Fruit fly (Drosophila melanogaster): ENCODE results near the gene Ubc7.

dm6 chrX:16587021-16587667, 6.3 kb upstream of the Ubc7 start, which contains the start of gene CanA-14F:
- TF ChIP-seq CG4496 (GFP tag; IDR thresholded peaks at IDR 0.05) (no peak), CG9948 (tag; optimal IDR thresholded peaks at IDR 0.05) (no peak), CG8159 (tag; optimal IDR thresholded peaks at IDR 0.05) (no peak), EcR (GFP tag; optimal IDR thresholded peaks at IDR 0.05) (no peak), Snoo (tag; optimal IDR thresholded peaks at IDR 0.05) (no peak), CG12605 (GFP tag; IDR thresholded peaks at IDR 0.05) (0 out of 2 replicates have a peak, but pooled peaks have one; percentile 29), gl (tag; optimal IDR thresholded peaks at IDR 0.05) (no peak), CG14655 (GFP tag; optimal IDR thresholded peaks at IDR 0.05) (no peak), D1 (tag; optimal IDR thresholded peaks at IDR 0.05) (no peak), CG32121 (GFP tag; IDR thresholded peaks at IDR 0.05) (no peak)
